Worm (Caenorhabditis elegans) whole organism, L2 larva: ENCODE measurements around the gene T02D1.9.
A peak's percentile ranks its signal among the peaks of the same experiment; 100 is the strongest.

Source experiments
- C34F6.9 ChIP-seq: fragments of 150-350 bp; optimal IDR thresholded peaks from 2 replicates; lab custom pipeline; 2014; ENCODE audit warnings: missing biosample characterization, missing genetic modification characterization
- F13H6.1 ChIP-seq: sonication (generic microtip); optimal IDR thresholded peaks from 2 replicates; lab custom pipeline; 2016; ENCODE audit warnings: missing genetic modification characterization, missing compliant biosample characterization
- R02D3.7 ChIP-seq: fragments of 150-350 bp; optimal IDR thresholded peaks from 2 replicates; lab custom pipeline; 2014; ENCODE audit warnings: missing biosample characterization, missing genetic modification characterization
- Y55F3AM.14 ChIP-seq: fragments of 200-800 bp; sonication (Bioruptor generic); optimal IDR thresholded peaks from 2 replicates; lab custom pipeline; 2018; ENCODE audit warnings: mild to moderate bottlenecking, missing genetic modification characterization, missing compliant biosample characterization
- ZK546.5 ChIP-seq: sonication (generic microtip); optimal IDR thresholded peaks from 2 replicates; lab custom pipeline; 2017; ENCODE audit warnings: missing biosample characterization, missing genetic modification characterization
- alr-1 ChIP-seq: fragments of 150-350 bp; optimal IDR thresholded peaks from 2 replicates; lab custom pipeline; 2014; ENCODE audit warnings: missing biosample characterization, missing genetic modification characterization
- ama-1 ChIP-seq: fragments of 150-350 bp; optimal IDR thresholded peaks from 2 replicates; lab custom pipeline; 2018; ENCODE audit warnings: inconsistent platforms
- ceh-16 ChIP-seq: fragments of 150-350 bp; optimal IDR thresholded peaks from 2 replicates; lab custom pipeline; 2014; ENCODE audit warnings: missing biosample characterization, missing genetic modification characterization
- ceh-82 ChIP-seq: fragments of 150-350 bp; optimal IDR thresholded peaks from 2 replicates; lab custom pipeline; 2014; ENCODE audit warnings: missing biosample characterization, missing genetic modification characterization
- crh-2 ChIP-seq: sonication (generic microtip); optimal IDR thresholded peaks from 2 replicates; lab custom pipeline; 2017; ENCODE audit warnings: missing biosample characterization, missing genetic modification characterization
- dmd-4 ChIP-seq: sonication (generic microtip); optimal IDR thresholded peaks from 2 replicates; lab custom pipeline; 2017; ENCODE audit warnings: missing biosample characterization, missing genetic modification characterization
- egl-27 ChIP-seq: sonication (generic microtip); optimal IDR thresholded peaks from 3 replicates; lab custom pipeline; 2017; ENCODE audit warnings: missing biosample characterization, missing genetic modification reagents, missing genetic modification characterization
- elt-1 ChIP-seq: fragments of 150-350 bp; optimal IDR thresholded peaks from 2 replicates; lab custom pipeline; 2014; ENCODE audit warnings: missing biosample characterization, missing genetic modification characterization
- elt-3 ChIP-seq: sonication (generic microtip); optimal IDR thresholded peaks from 2 replicates; lab custom pipeline; 2017; ENCODE audit warnings: missing biosample characterization, missing genetic modification characterization
- fos-1 ChIP-seq: fragments of 150-350 bp; optimal IDR thresholded peaks from 2 replicates; lab custom pipeline; 2014; ENCODE audit warnings: missing biosample characterization, missing genetic modification characterization
- gmeb-1 ChIP-seq: fragments of 150-350 bp; optimal IDR thresholded peaks from 2 replicates; lab custom pipeline; 2014; ENCODE audit warnings: missing biosample characterization, missing genetic modification characterization
- lin-11 ChIP-seq: fragments of 150-350 bp; sonication (generic microtip); optimal IDR thresholded peaks from 2 replicates; lab custom pipeline; 2014; ENCODE audit warnings: missing biosample characterization, missing genetic modification characterization, inconsistent platforms, mixed read lengths
- lsy-2 ChIP-seq, 2 experiments: fragments of 150-350 bp in 1 of 2; sonication (generic microtip) in 1 of 2; optimal IDR thresholded peaks; 2 replicates each; lab custom pipeline; 2014 to 2017; ENCODE audit warnings: missing biosample characterization in 2 of 2, missing genetic modification characterization in 2 of 2
- mab-5 ChIP-seq: fragments of 150-350 bp; optimal IDR thresholded peaks from 2 replicates; lab custom pipeline; 2014; ENCODE audit warnings: missing biosample characterization, missing genetic modification characterization
- mbf-1 ChIP-seq: sonication (generic microtip); optimal IDR thresholded peaks from 2 replicates; lab custom pipeline; 2017; ENCODE audit warnings: missing biosample characterization, missing genetic modification characterization
- mdl-1 ChIP-seq, 2 experiments: fragments of 150-350 bp in 1 of 2; sonication (generic microtip) in 1 of 2; optimal IDR thresholded peaks; 2 replicates each; lab custom pipeline; 2017; ENCODE audit warnings: missing biosample characterization in 2 of 2, missing genetic modification characterization in 2 of 2
- nhr-10 ChIP-seq: sonication (generic microtip); optimal IDR thresholded peaks from 2 replicates; lab custom pipeline; 2017; ENCODE audit warnings: missing biosample characterization, missing genetic modification characterization
- nhr-11 ChIP-seq: fragments of 150-350 bp; optimal IDR thresholded peaks from 2 replicates; lab custom pipeline; 2014; ENCODE audit warnings: missing biosample characterization, missing genetic modification characterization
- nhr-129 ChIP-seq: fragments of 150-350 bp; optimal IDR thresholded peaks from 2 replicates; lab custom pipeline; 2014; ENCODE audit warnings: missing biosample characterization, missing genetic modification characterization
- nhr-21 ChIP-seq: fragments of 150-350 bp; optimal IDR thresholded peaks from 2 replicates; lab custom pipeline; 2014; ENCODE audit warnings: missing biosample characterization, missing genetic modification characterization
- nhr-23 ChIP-seq: fragments of 150-350 bp; optimal IDR thresholded peaks from 2 replicates; lab custom pipeline; 2014; ENCODE audit warnings: missing biosample characterization, missing genetic modification reagents, missing genetic modification characterization
- nhr-237 ChIP-seq: fragments of 150-350 bp; optimal IDR thresholded peaks from 2 replicates; lab custom pipeline; 2014; ENCODE audit warnings: missing biosample characterization, missing genetic modification characterization
- nhr-25 ChIP-seq: fragments of 150-350 bp; sonication (generic microtip); optimal IDR thresholded peaks from 3 replicates; lab custom pipeline; 2014; ENCODE audit warnings: missing biosample characterization, missing genetic modification characterization
- nhr-6 ChIP-seq: fragments of 150-350 bp; optimal IDR thresholded peaks from 2 replicates; lab custom pipeline; 2014; ENCODE audit warnings: missing biosample characterization, missing genetic modification characterization
- nhr-77 ChIP-seq: fragments of 150-350 bp; optimal IDR thresholded peaks from 2 replicates; lab custom pipeline; 2014; ENCODE audit warnings: missing biosample characterization, missing genetic modification characterization
- peb-1 ChIP-seq: fragments of 150-350 bp; optimal IDR thresholded peaks from 2 replicates; lab custom pipeline; 2014; ENCODE audit warnings: missing biosample characterization, missing genetic modification characterization
- sem-4 ChIP-seq: fragments of 150-350 bp; optimal IDR thresholded peaks from 2 replicates; lab custom pipeline; 2014; ENCODE audit warnings: missing biosample characterization, missing genetic modification reagents, missing genetic modification characterization
- skn-1 ChIP-seq: sonication (generic microtip); optimal IDR thresholded peaks from 2 replicates; lab custom pipeline; 2017; ENCODE audit warnings: missing biosample characterization, missing genetic modification characterization
- sma-3 ChIP-seq: sonication (generic microtip); optimal IDR thresholded peaks from 2 replicates; lab custom pipeline; 2016; ENCODE audit warnings: missing genetic modification reagents, missing genetic modification characterization, missing compliant biosample characterization
- snpc-4 ChIP-seq: fragments of 150-350 bp; optimal IDR thresholded peaks from 2 replicates; lab custom pipeline; 2014; ENCODE audit warnings: missing biosample characterization, missing genetic modification characterization
- unc-39 ChIP-seq: fragments of 150-350 bp; optimal IDR thresholded peaks from 2 replicates; lab custom pipeline; 2014; ENCODE audit warnings: missing biosample characterization, missing genetic modification characterization
- unc-55 ChIP-seq: fragments of 150-350 bp; sonication (generic microtip); optimal IDR thresholded peaks from 3 replicates; lab custom pipeline; 2014; ENCODE audit warnings: missing biosample characterization, missing genetic modification reagents, missing genetic modification characterization
- unc-62 ChIP-seq: fragments of 150-350 bp; optimal IDR thresholded peaks from 2 replicates; lab custom pipeline; 2014; ENCODE audit warnings: missing biosample characterization, missing genetic modification reagents, missing genetic modification characterization
- zag-1 ChIP-seq: fragments of 150-350 bp; optimal IDR thresholded peaks from 2 replicates; lab custom pipeline; 2014; ENCODE audit warnings: missing biosample characterization, missing genetic modification characterization
- ztf-1 ChIP-seq: fragments of 200-800 bp; sonication (Bioruptor generic); conservative IDR thresholded peaks from 2 replicates; pipeline ENCODE4 v1.3.6; 2022; ENCODE audit warnings: missing genetic modification characterization, missing compliant biosample characterization
- ztf-4 ChIP-seq: fragments of 150-350 bp; optimal IDR thresholded peaks from 2 replicates; lab custom pipeline; 2014; ENCODE audit warnings: missing biosample characterization, missing genetic modification characterization

T02D1.9 gene

ce11 chrIV:17395910-17396309 is 11.5 kb downstream of the T02D1.9 start, which contains the start of gene sru-15:
Gene sru-15 (plus strand): TSS chrIV:17396210.
- TF ChIP-seq egl-27 (tag; lab: Kevin White, UChicago) (no peak), dmd-4 (tag; lab: Kevin White, UChicago) (no peak)
- TF ChIP-seq, all 48 proteins: peak for 0

- TF ChIP-seq fos-1 (peak; percentile 74), ztf-1 (no peak)
These were observed 19.9 kb downstream of the T02D1.9 start, which contains the start of gene T02D1.8 for ce11 chrIV:17387442-17387967. Gene T02D1.8 (minus strand): TSS chrIV:17387492.

ce11 chrIV:17383046-17383445 is 24.3 kb downstream of the T02D1.9 start, which contains the start of gene C30H6.12:
Gene C30H6.12 (plus strand): TSS chrIV:17383346.
- TF ChIP-seq elt-3 (no peak), nhr-21 (no peak), egl-27 (tag; lab: Kevin White, UChicago) (no peak), R02D3.7 (tag; lab: Kevin White, UChicago) (no peak), mdl-1 (tag; optimal IDR thresholded peaks at IDR 0.05; lab: Kevin White, UChicago) (no peak), ceh-16 (no peak), skn-1 (tag; lab: Kevin White, UChicago) (no peak), gmeb-1 (tag; lab: Kevin White, UChicago) (no peak), ztf-1 (no peak), mbf-1 (no peak), nhr-6 (tag; lab: Kevin White, UChicago) (no peak), zag-1 (tag; lab: Kevin White, UChicago) (no peak), ama-1 (no peak), lsy-2 (tag; optimal IDR thresholded peaks at IDR 0.05; lab: Kevin White, UChicago) (no peak), sma-3 (GFP tag; lab: Kevin White, UChicago) (no peak), snpc-4 (tag; lab: Kevin White, UChicago) (no peak), ZK546.5 (tag; lab: Kevin White, UChicago) (no peak), Y55F3AM.14 (no peak), unc-39 (no peak), nhr-11 (tag; lab: Kevin White, UChicago) (no peak)
- TF ChIP-seq, all 48 proteins: peak for 0

- TF ChIP-seq crh-2 (tag; lab: Kevin White, UChicago) (no peak), mdl-1 (tag; optimal IDR thresholded peaks at IDR 0.05; lab: Kevin White, UChicago) (no peak), ama-1 (no peak), ceh-16 (no peak), unc-55 (GFP tag; lab: Kevin White, UChicago) (no peak), nhr-77 (tag; lab: Kevin White, UChicago) (no peak), zag-1 (tag; lab: Kevin White, UChicago) (no peak), mbf-1 (no peak), ceh-82 (tag; lab: Kevin White, UChicago) (no peak), peb-1 (tag; lab: Kevin White, UChicago) (no peak), snpc-4 (tag; lab: Kevin White, UChicago) (no peak), elt-1 (tag; lab: Kevin White, UChicago) (no peak)
These were observed 25.4 kb downstream of the T02D1.9 start, which contains the start of gene C30H6.8 for ce11 chrIV:17382029-17382428. Gene C30H6.8 (plus strand): TSS chrIV:17382329.

- TF ChIP-seq ztf-1 = no peak
- no peak for TF ChIP-seq unc-62 (GFP tag; lab: Kevin White, UChicago)
- no peak for TF ChIP-seq F13H6.1 (tag; lab: Kevin White, UChicago)
- TF ChIP-seq dmd-4 (tag; lab: Kevin White, UChicago) = no peak
- no peak for TF ChIP-seq lin-11
- TF ChIP-seq ceh-16 = no peak
- TF ChIP-seq elt-3 = no peak
- TF ChIP-seq Y55F3AM.14 = no peak
- no peak for TF ChIP-seq zag-1 (tag; lab: Kevin White, UChicago)
- TF ChIP-seq gmeb-1 (tag; lab: Kevin White, UChicago) = no peak
- TF ChIP-seq nhr-25 (tag; lab: Kevin White, UChicago) = no peak
- no peak for TF ChIP-seq unc-39
- TF ChIP-seq elt-1 (tag; lab: Kevin White, UChicago) = no peak
- TF ChIP-seq crh-2 (tag; lab: Kevin White, UChicago) = no peak
- peak; percentile 11 for TF ChIP-seq fos-1
- TF ChIP-seq peb-1 (tag; lab: Kevin White, UChicago) = no peak
- TF ChIP-seq ZK546.5 (tag; lab: Kevin White, UChicago) = no peak
- TF ChIP-seq ztf-4 = no peak
- no peak for TF ChIP-seq nhr-10 (tag; lab: Kevin White, UChicago)
- no peak for TF ChIP-seq nhr-21
- TF ChIP-seq sem-4 (tag; lab: Kevin White, UChicago) = no peak
- TF ChIP-seq nhr-237 (tag; lab: Kevin White, UChicago) = no peak
- no peak for TF ChIP-seq mab-5 (tag; lab: Kevin White, UChicago)
- TF ChIP-seq snpc-4 (tag; lab: Kevin White, UChicago) = no peak
- TF ChIP-seq nhr-11 (tag; lab: Kevin White, UChicago) = no peak
- TF ChIP-seq sma-3 (GFP tag; lab: Kevin White, UChicago) = no peak
- TF ChIP-seq nhr-129 (tag; lab: Kevin White, UChicago) = peak; percentile 20
- no peak for TF ChIP-seq R02D3.7 (tag; lab: Kevin White, UChicago)
- TF ChIP-seq mbf-1 = no peak
- no peak for TF ChIP-seq mdl-1 (tag; optimal IDR thresholded peaks at IDR 0.05; lab: Kevin White, UChicago)
- no peak for TF ChIP-seq alr-1 (tag; lab: Kevin White, UChicago)
- TF ChIP-seq nhr-23 (tag; lab: Kevin White, UChicago) = no peak
- peak; percentile 60 for TF ChIP-seq C34F6.9 (tag; lab: Kevin White, UChicago)
- TF ChIP-seq skn-1 (tag; lab: Kevin White, UChicago) = no peak
- no peak for TF ChIP-seq egl-27 (tag; lab: Kevin White, UChicago)
- TF ChIP-seq lsy-2 (tag; optimal IDR thresholded peaks at IDR 0.05; lab: Kevin White, UChicago) = peak in 1 of 2 experiments; percentile 40
These were observed 27.2 kb downstream of the T02D1.9 start, which contains the start of the genes C30H6.9 and dlat-2 for ce11 chrIV:17380061-17380680. Gene C30H6.9 (minus strand): TSS chrIV:17380170. Gene dlat-2 (plus strand): TSS chrIV:17380626.
